Worm (Caenorhabditis elegans) whole organism, L4 larva: ENCODE data around the gene ZC404.2.

Experiments used
- D1046.2 ChIP-seq: fragments of 200-800 bp; sonication (Bioruptor generic); IDR thresholded peaks from 2 replicates; pipeline ENCODE4 v1.3.6; 2022; ENCODE audit warnings: missing genetic modification characterization, missing compliant biosample characterization
- F10B5.3 ChIP-seq: sonication (generic microtip); optimal IDR thresholded peaks from 2 replicates; lab custom pipeline; 2016; ENCODE audit warnings: mild to moderate bottlenecking, missing genetic modification characterization, missing compliant biosample characterization
- Y48G9A.11 ChIP-seq: fragments of 200-800 bp; sonication (Bioruptor generic); IDR thresholded peaks from 2 replicates; pipeline ENCODE4 v1.3.6; 2022; ENCODE audit warnings: missing genetic modification reagents, missing genetic modification characterization, missing compliant biosample characterization
- Y75B8A.6 ChIP-seq: fragments of 200-800 bp; sonication (Bioruptor generic); IDR thresholded peaks from 2 replicates; pipeline ENCODE4 v1.3.6; 2022; ENCODE audit warnings: missing genetic modification reagents, missing genetic modification characterization, missing compliant biosample characterization
- aha-1 ChIP-seq: fragments of 150-350 bp; peaks from one replicate; lab custom pipeline; 2014; ENCODE audit warnings: missing biosample characterization, missing genetic modification characterization
- ama-1 ChIP-seq: fragments of 150-350 bp; optimal IDR thresholded peaks from 2 replicates; lab custom pipeline; 2014; ENCODE audit warnings: inconsistent platforms, mixed read lengths
- ceh-32 ChIP-seq: sonication (generic microtip); optimal IDR thresholded peaks from 2 replicates; lab custom pipeline; 2016; ENCODE audit warnings: mild to moderate bottlenecking, missing genetic modification characterization, missing compliant biosample characterization; ENCODE audit not compliant: poor library complexity
- ctbp-1 ChIP-seq: fragments of 200-800 bp; sonication (Bioruptor generic); IDR thresholded peaks from 2 replicates; pipeline ENCODE4 v1.3.6; 2022; ENCODE audit warnings: missing genetic modification reagents, missing genetic modification characterization, missing compliant biosample characterization
- daf-12 ChIP-seq: fragments of 150-350 bp; optimal IDR thresholded peaks from 2 replicates; lab custom pipeline; 2014; ENCODE audit warnings: missing biosample characterization, missing genetic modification reagents, missing genetic modification characterization
- dmd-6 ChIP-seq: fragments of 200-800 bp; sonication (Bioruptor generic); IDR thresholded peaks from 2 replicates; pipeline ENCODE4 v1.3.6; 2022; ENCODE audit warnings: missing genetic modification reagents, missing genetic modification characterization, missing compliant biosample characterization
- dmd-8 ChIP-seq: fragments of 200-800 bp; sonication (Bioruptor generic); IDR thresholded peaks from 2 replicates; pipeline ENCODE4 v1.3.6; 2022; ENCODE audit warnings: missing genetic modification characterization, missing compliant biosample characterization
- dpl-1 ChIP-seq: fragments of 150-350 bp; optimal IDR thresholded peaks from 2 replicates; lab custom pipeline; 2014; ENCODE audit warnings: missing biosample characterization, missing genetic modification reagents, missing genetic modification characterization
- jun-1 ChIP-seq: fragments of 150-350 bp; optimal IDR thresholded peaks from 2 replicates; lab custom pipeline; 2014; ENCODE audit warnings: missing biosample characterization, missing genetic modification reagents, missing genetic modification characterization
- lin-1 ChIP-seq: fragments of 200-800 bp; sonication (Bioruptor generic); IDR thresholded peaks from 2 replicates; pipeline ENCODE4 v1.3.6; 2022; ENCODE audit warnings: missing genetic modification reagents, missing genetic modification characterization, missing compliant biosample characterization
- lin-13 ChIP-seq: fragments of 150-350 bp; optimal IDR thresholded peaks from 2 replicates; lab custom pipeline; 2014; ENCODE audit warnings: missing biosample characterization, missing genetic modification reagents, missing genetic modification characterization
- mdt-29 ChIP-seq: fragments of 200-800 bp; sonication (Bioruptor generic); IDR thresholded peaks from 2 replicates; pipeline ENCODE4 v1.3.6; 2022; ENCODE audit warnings: missing genetic modification reagents, missing genetic modification characterization, missing compliant biosample characterization
- mxl-3 ChIP-seq: fragments of 200-800 bp; sonication (Bioruptor generic); optimal IDR thresholded peaks from 2 replicates; lab custom pipeline; 2018; ENCODE audit warnings: mild to moderate bottlenecking, missing genetic modification characterization, missing compliant biosample characterization
- nhr-11 ChIP-seq: fragments of 150-350 bp; optimal IDR thresholded peaks from 2 replicates; lab custom pipeline; 2014; ENCODE audit warnings: missing biosample characterization, missing genetic modification characterization
- nhr-111 ChIP-seq: fragments of 200-800 bp; sonication (Bioruptor generic); optimal IDR thresholded peaks from 2 replicates; lab custom pipeline; 2018; ENCODE audit warnings: mild to moderate bottlenecking, missing genetic modification characterization, missing compliant biosample characterization
- nhr-25 ChIP-seq: sonication (generic microtip); optimal IDR thresholded peaks from 2 replicates; lab custom pipeline; 2017; ENCODE audit warnings: missing genetic modification characterization, mild to moderate bottlenecking, missing compliant biosample characterization, antibody characterized with exemption, moderate library complexity, borderline replicate concordance; ENCODE audit not compliant: insufficient read depth
- nhr-28 ChIP-seq: fragments of 150-350 bp; optimal IDR thresholded peaks from 2 replicates; lab custom pipeline; 2014; ENCODE audit warnings: missing biosample characterization, missing genetic modification characterization
- nhr-41 ChIP-seq: fragments of 200-800 bp; sonication (Bioruptor generic); IDR thresholded peaks from 2 replicates; pipeline ENCODE4 v1.3.6; 2022; ENCODE audit warnings: missing genetic modification reagents, missing genetic modification characterization, missing compliant biosample characterization
- nhr-77 ChIP-seq: fragments of 150-350 bp; optimal IDR thresholded peaks from 2 replicates; lab custom pipeline; 2014; ENCODE audit warnings: missing biosample characterization, missing genetic modification characterization
- pqm-1 ChIP-seq: sonication (generic microtip); optimal IDR thresholded peaks from 2 replicates; lab custom pipeline; 2017; ENCODE audit warnings: missing biosample characterization, missing genetic modification characterization
- set-16 ChIP-seq: fragments of 200-800 bp; sonication (Bioruptor generic); IDR thresholded peaks from 2 replicates; pipeline ENCODE4 v1.3.6; 2022; ENCODE audit warnings: missing genetic modification reagents, missing genetic modification characterization, missing compliant biosample characterization
- spr-1 ChIP-seq: sonication (generic microtip); optimal IDR thresholded peaks from 2 replicates; lab custom pipeline; 2016; ENCODE audit warnings: mild to moderate bottlenecking, missing genetic modification characterization, missing compliant biosample characterization
- spr-3 ChIP-seq: fragments of 200-800 bp; sonication (Bioruptor generic); optimal IDR thresholded peaks from 2 replicates; lab custom pipeline; 2018; ENCODE audit warnings: mild to moderate bottlenecking, missing genetic modification characterization, missing compliant biosample characterization
- unc-130 ChIP-seq: sonication (generic microtip); optimal IDR thresholded peaks from 2 replicates; lab custom pipeline; 2016; ENCODE audit warnings: missing genetic modification reagents, missing genetic modification characterization, missing compliant biosample characterization
- vab-7 ChIP-seq: fragments of 200-800 bp; sonication (Bioruptor generic); IDR thresholded peaks from 2 replicates; pipeline ENCODE4 v1.3.6; 2022; ENCODE audit warnings: missing genetic modification reagents, missing genetic modification characterization, missing compliant biosample characterization
- zfp-2 ChIP-seq: sonication (generic microtip); optimal IDR thresholded peaks from 2 replicates; lab custom pipeline; 2016; ENCODE audit warnings: mild to moderate bottlenecking, missing genetic modification characterization, missing compliant biosample characterization
- zfp-3 ChIP-seq: fragments of 200-800 bp; sonication (Bioruptor generic); conservative IDR thresholded peaks from 2 replicates; pipeline ENCODE4 v1.3.6; 2022; ENCODE audit warnings: missing genetic modification reagents, missing genetic modification characterization, missing compliant biosample characterization

ZC404.2 gene

ce11 chrV:6828786-6829185, 41.0 kb downstream of the ZC404.2 start, which contains the start of gene dmsr-15:
dmsr-15 (minus strand) TSS chrV:6828886.
- no peak for TF ChIP-seq zfp-3 (GFP tag; lab: Robert Waterston, UW)
- no peak for TF ChIP-seq spr-3 (GFP tag; lab: Kevin White, UChicago)
- TF ChIP-seq pqm-1: no peak
- no peak for TF ChIP-seq mdt-29 (GFP tag; lab: Robert Waterston, UW)
- no peak for TF ChIP-seq nhr-77 (tag; lab: Kevin White, UChicago)

ce11 chrV:6829404-6829803, 41.7 kb downstream of the ZC404.2 start, which contains the start of gene col-141:
col-141 (plus strand) TSS chrV:6829704.
- TF ChIP-seq ama-1 (no peak), spr-1 (tag; lab: Kevin White, UChicago) (no peak), daf-12 (tag; lab: Kevin White, UChicago) (no peak), dmd-6 (no peak), nhr-28 (no peak), Y75B8A.6 (GFP tag; lab: Robert Waterston, UW) (no peak), unc-130 (no peak), Y48G9A.11 (GFP tag; lab: Robert Waterston, UW) (no peak)

- TF ChIP-seq aha-1 (peak; percentile 36), zfp-2 (tag; lab: Kevin White, UChicago) (no peak), set-16 (GFP tag; lab: Robert Waterston, UW) (peak; percentile 97)
- TF ChIP-seq, all 104 proteins: peak for 2
Observed at ce11 chrV:6830075-6830474, 42.3 kb downstream of the ZC404.2 start.

ce11 chrV:6830755-6831227, 43.0 kb downstream of the ZC404.2 start, which contains the start of gene col-142:
col-142 (plus strand) TSS chrV:6831177.
- TF ChIP-seq dmd-8 (no peak), ceh-32 (tag; lab: Kevin White, UChicago) (no peak), nhr-28 (peak; percentile 9)

- TF ChIP-seq vab-7 (0 out of 2 replicates have a peak, but pooled peaks have one; percentile 5), set-16 (GFP tag; lab: Robert Waterston, UW) (peak; percentile 97), nhr-41 (GFP tag; lab: Robert Waterston, UW) (no peak), D1046.2 (GFP tag; lab: Robert Waterston, UW) (0 out of 2 replicates have a peak, but pooled peaks have one; percentile 27), nhr-111 (GFP tag; lab: Kevin White, UChicago) (no peak)
- TF ChIP-seq, all 104 proteins: peak for 3
Observed at ce11 chrV:6831539-6831938, 43.8 kb downstream of the ZC404.2 start.

- no peak for TF ChIP-seq nhr-25 (tag; lab: Kevin White, UChicago)
- no peak for TF ChIP-seq aha-1
- no peak for TF ChIP-seq ctbp-1 (GFP tag; lab: Robert Waterston, UW)
- no peak for TF ChIP-seq jun-1
- no peak for TF ChIP-seq lin-13
- TF ChIP-seq mxl-3: no peak
- TF ChIP-seq nhr-11 (tag; lab: Kevin White, UChicago): no peak
- no peak for TF ChIP-seq lin-1
- TF ChIP-seq F10B5.3: no peak
- no peak for TF ChIP-seq dpl-1
Observed at ce11 chrV:6835242-6835641, 47.5 kb downstream of the ZC404.2 start, which contains the start of the genes T15B7.14 and col-143. T15B7.14 (minus strand) TSS chrV:6835342. col-143 (plus strand) TSS chrV:6835635.
